Worm (Caenorhabditis elegans) whole organism, late embryonic: ENCODE measurements around the gene T04C4.3.

Source experiments
- ceh-14 ChIP-seq: sonication (generic microtip); optimal IDR thresholded peaks from 2 replicates; lab custom pipeline; 2016; ENCODE audit warnings: missing genotype, missing genetic modification characterization, missing compliant biosample characterization
- ceh-18 ChIP-seq: sonication (generic microtip); optimal IDR thresholded peaks from 2 replicates; lab custom pipeline; 2016; ENCODE audit warnings: missing genetic modification characterization, missing compliant biosample characterization
- ceh-34 ChIP-seq: sonication (generic microtip); optimal IDR thresholded peaks from 2 replicates; lab custom pipeline; 2016; ENCODE audit warnings: mild to moderate bottlenecking, missing genetic modification characterization, missing compliant biosample characterization
- ceh-45 ChIP-seq: fragments of 200-800 bp; sonication (Bioruptor generic); IDR thresholded peaks from 2 replicates; pipeline ENCODE4 v1.3.6; 2022; ENCODE audit warnings: missing genetic modification reagents, missing genetic modification characterization, missing compliant biosample characterization
- elt-2 ChIP-seq: sonication (generic microtip); optimal IDR thresholded peaks from 2 replicates; lab custom pipeline; 2016; ENCODE audit warnings: missing genetic modification reagents, missing genetic modification characterization, missing compliant biosample characterization
- fax-1 ChIP-seq: sonication (generic microtip); optimal IDR thresholded peaks from 2 replicates; lab custom pipeline; 2016; ENCODE audit warnings: missing genotype, missing genetic modification characterization, missing compliant biosample characterization
- gmeb-2 ChIP-seq: sonication (generic microtip); optimal IDR thresholded peaks from 2 replicates; lab custom pipeline; 2016; ENCODE audit warnings: missing genetic modification characterization, inconsistent platforms, missing compliant biosample characterization
- hlh-30 ChIP-seq: sonication (generic microtip); optimal IDR thresholded peaks from 2 replicates; lab custom pipeline; 2017; ENCODE audit warnings: antibody characterized with exemption, missing genetic modification characterization, missing compliant biosample characterization; ENCODE audit not compliant: insufficient read depth
- pag-3 ChIP-seq: sonication (generic microtip); optimal IDR thresholded peaks from 2 replicates; lab custom pipeline; 2016; ENCODE audit warnings: missing compliant biosample characterization, missing genetic modification characterization, borderline replicate concordance
- pros-1 ChIP-seq: fragments of 150-350 bp; optimal IDR thresholded peaks from 2 replicates; lab custom pipeline; 2014; ENCODE audit warnings: missing biosample characterization, missing genetic modification reagents, missing genetic modification characterization
- rnt-1 ChIP-seq: sonication (generic microtip); optimal IDR thresholded peaks from 2 replicates; lab custom pipeline; 2016; ENCODE audit warnings: missing genetic modification characterization, missing compliant biosample characterization

Gene T04C4.3

ce11 chrIV:2168514-2168913, 48.1 kb downstream of the T04C4.3 start, which contains the start of gene C54E4.4:
Gene C54E4.4, minus strand, starts transcription at chrIV:2168614.
- TF ChIP-seq fax-1 (no peak), pag-3 (tag; lab: Kevin White, UChicago) (no peak), ceh-34 (tag; lab: Kevin White, UChicago) (no peak), pros-1 (tag; lab: Kevin White, UChicago) (no peak), gmeb-2 (no peak), ceh-18 (tag; lab: Kevin White, UChicago) (no peak), hlh-30 (no peak), rnt-1 (tag; lab: Kevin White, UChicago) (no peak), elt-2 (tag; lab: Kevin White, UChicago) (no peak), ceh-45 (GFP tag; lab: Robert Waterston, UW) (no peak), ceh-14 (tag; lab: Kevin White, UChicago) (no peak)
